Worm (Caenorhabditis elegans): ENCODE data around the gene C47A4.1.

ce11 chrIV:13694600-13694999 lies 21.6 kb downstream of the C47A4.1 start:
- no peak for TF ChIP-seq T22C8.4 (GFP tag; IDR thresholded peaks at IDR 0.05)
- no peak for TF ChIP-seq tab-1 (GFP tag; IDR thresholded peaks at IDR 0.05)
- TF ChIP-seq cog-1 (tag; optimal IDR thresholded peaks at IDR 0.05): no peak
